Fruit fly (Drosophila melanogaster) Kc167 (cell line): ENCODE measurements around the gene ICA69.

Experiments
- Myc ChIP-seq: fragments of >200 bp; optimal IDR thresholded peaks from 2 replicates; lab custom pipeline; 2017; ENCODE audit warnings: missing external identifiers
- Sin3A ChIP-seq: fragments of >200 bp; optimal IDR thresholded peaks from 2 replicates; lab custom pipeline; 2018; ENCODE audit warnings: missing external identifiers
- h ChIP-seq: fragments of >200 bp; optimal IDR thresholded peaks from 3 replicates; lab custom pipeline; 2018; ENCODE audit warnings: missing external identifiers
- insv ChIP-seq: fragments of >200 bp; optimal IDR thresholded peaks from 3 replicates; lab custom pipeline; 2018; ENCODE audit warnings: missing external identifiers
- psq ChIP-seq: fragments of >200 bp; optimal IDR thresholded peaks from 2 replicates; lab custom pipeline; 2017; ENCODE audit warnings: missing external identifiers
- ttk ChIP-seq: sonication (Bioruptor generic); optimal IDR thresholded peaks from 2 replicates; lab custom pipeline; 2017; ENCODE audit warnings: missing external identifiers

Gene ICA69

dm6 chr3L:21118602-21119001 is 12.6 kb upstream of the ICA69 start:
- TF ChIP-seq insv (lab: Kevin White, UChicago) (no peak), ttk (no peak), Sin3A (lab: Kevin White, UChicago) (no peak), Myc (no peak), psq (lab: Kevin White, UChicago) (no peak), h (no peak)

dm6 chr3L:21121353-21121752 is 9.9 kb upstream of the ICA69 start, which contains the start of gene CG43938:
CG43938 (plus strand) TSS chr3L:21121653.
- TF ChIP-seq Sin3A (lab: Kevin White, UChicago) (no peak), psq (lab: Kevin White, UChicago) (no peak), ttk (no peak), Myc (no peak), h (no peak), insv (lab: Kevin White, UChicago) (no peak)

dm6 chr3L:21122522-21122923 is 8.7 kb upstream of the ICA69 start:
- TF ChIP-seq Sin3A (lab: Kevin White, UChicago) (no peak), h (no peak)

- TF ChIP-seq psq (lab: Kevin White, UChicago) (no peak), insv (lab: Kevin White, UChicago) (no peak), Sin3A (lab: Kevin White, UChicago) (no peak), h (no peak)
These were observed 7.8 kb upstream of the ICA69 start, which contains the start of gene CG33284 for dm6 chr3L:21123453-21123852. CG33284 (plus strand) TSS chr3L:21123753.

- TF ChIP-seq Sin3A (lab: Kevin White, UChicago): no peak
These were observed 1.6 kb upstream of the ICA69 start for dm6 chr3L:21129682-21130081.

- TF ChIP-seq h (no peak), Sin3A (lab: Kevin White, UChicago) (no peak), Myc (no peak), psq (lab: Kevin White, UChicago) (no peak), insv (lab: Kevin White, UChicago) (no peak), ttk (no peak)
These were observed 321 bp upstream of the ICA69 start, which contains the start of gene ko for dm6 chr3L:21130839-21131410. ko (minus strand) TSS chr3L:21131159.

- TF ChIP-seq ttk: no peak
These were observed 4.6 kb downstream of the ICA69 start for dm6 chr3L:21135850-21136249.

- TF ChIP-seq psq (lab: Kevin White, UChicago): no peak
- no peak for TF ChIP-seq h
- no peak for TF ChIP-seq insv (lab: Kevin White, UChicago)
- TF ChIP-seq Sin3A (lab: Kevin White, UChicago): no peak
- no peak for TF ChIP-seq ttk
- TF ChIP-seq Myc: no peak
These were observed 5.0 kb downstream of the ICA69 start, which contains the start of gene CG10565 for dm6 chr3L:21136253-21136652. CG10565 (minus strand) TSS chr3L:21136353.

dm6 chr3L:21145841-21146395 is 14.7 kb downstream of the ICA69 start:
- no peak for TF ChIP-seq ttk
- TF ChIP-seq h: no peak
- TF ChIP-seq Sin3A (lab: Kevin White, UChicago): no peak
- TF ChIP-seq insv (lab: Kevin White, UChicago): no peak

- TF ChIP-seq Sin3A (lab: Kevin White, UChicago) (no peak), psq (lab: Kevin White, UChicago) (no peak), ttk (no peak), h (no peak), insv (lab: Kevin White, UChicago) (no peak), Myc (no peak)
These were observed 40.7 kb downstream of the ICA69 start, which contains the start of gene Ac78C for dm6 chr3L:21171905-21172304. Ac78C (minus strand) TSS chr3L:21171930.

dm6 chr3L:21172527-21173253 is 41.4 kb downstream of the ICA69 start, which contains the start of the genes chb and AsnS:
chb (plus strand) TSS chr3L:21172853.
AsnS (plus strand) TSS chr3L:21173118.
- TF ChIP-seq h: no peak
- TF ChIP-seq Sin3A (lab: Kevin White, UChicago): no peak
- TF ChIP-seq insv (lab: Kevin White, UChicago): no peak
- no peak for TF ChIP-seq psq (lab: Kevin White, UChicago)
- TF ChIP-seq Myc: no peak
- TF ChIP-seq ttk: no peak

- TF ChIP-seq Sin3A (lab: Kevin White, UChicago) (no peak), psq (lab: Kevin White, UChicago) (no peak), h (no peak), insv (lab: Kevin White, UChicago) (no peak), ttk (no peak), Myc (no peak)
These were observed 43.7 kb downstream of the ICA69 start for dm6 chr3L:21174962-21175361.
